Fruit fly (Drosophila melanogaster): ENCODE data around the gene CG15731.

Gene CG15731

DNA sequence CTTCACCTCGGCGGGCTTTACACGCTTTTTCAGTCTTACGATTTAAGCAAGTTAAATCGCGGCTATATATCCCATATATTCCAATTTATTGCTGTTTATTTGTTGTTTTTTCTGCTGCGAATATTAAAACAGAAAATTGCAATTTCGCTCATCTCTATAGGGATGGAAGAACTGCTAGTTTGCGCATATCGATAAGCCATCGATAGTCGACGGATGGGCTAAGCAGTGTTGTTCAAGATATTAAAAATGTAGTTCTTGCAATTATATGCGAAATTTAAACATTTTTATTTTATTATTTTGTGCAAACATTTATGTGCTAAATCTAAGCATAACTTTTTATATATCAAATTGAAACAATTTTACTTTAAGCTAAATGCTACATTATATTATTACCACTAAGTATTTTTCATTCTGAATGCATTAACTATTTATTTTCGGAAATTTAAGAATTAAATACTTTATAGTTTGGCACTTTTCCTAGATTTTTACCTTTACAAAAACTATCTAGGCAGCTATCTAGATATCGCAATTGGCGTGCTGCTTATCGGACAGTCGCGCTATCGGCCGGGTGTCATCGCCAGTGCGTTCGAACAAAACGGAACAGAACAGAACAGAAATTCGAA is 5.5 kb upstream of the CG15731 start, which contains the start of the genes Rab40 and CG42258 (continued):
- TF ChIP-seq pfk (GFP tag; optimal IDR thresholded peaks at IDR 0.05) (peak; percentile 13), Sry-β (GFP tag; optimal IDR thresholded peaks at IDR 0.05) (peak; percentile 66), Hmx (GFP tag; optimal IDR thresholded peaks at IDR 0.05) (peak; percentile 3), otp (GFP tag; IDR thresholded peaks at IDR 0.05) (no peak), stc (GFP tag; IDR thresholded peaks at IDR 0.05) (no peak), CG1832 (GFP tag; optimal IDR thresholded peaks at IDR 0.05) (no peak), Drgx (GFP tag; IDR thresholded peaks at IDR 0.05) (no peak), CG5245 (GFP tag; optimal IDR thresholded peaks at IDR 0.05) (peak; percentile 21), CG10366 (GFP tag; IDR thresholded peaks at IDR 0.05) (peak; percentile 24; the same call in 1 of the 2 replicates), trem (tag; optimal IDR thresholded peaks at IDR 0.05) (peak; percentile 19), Dip2 (GFP tag; IDR thresholded peaks at IDR 0.05) (no peak), Nf-YA (GFP tag; IDR thresholded peaks at IDR 0.05) (no peak), fu2 (GFP tag; optimal IDR thresholded peaks at IDR 0.05) (peak; percentile 44), BtbVII (GFP tag; optimal IDR thresholded peaks at IDR 0.05) (peak; percentile 5), nerfin-1 (tag; optimal IDR thresholded peaks at IDR 0.05) (no peak), Lhr (GFP tag; optimal IDR thresholded peaks at IDR 0.05) (no peak), CG17186 (GFP tag; optimal IDR thresholded peaks at IDR 0.05) (peak; percentile 12), Hsf (GFP tag; optimal IDR thresholded peaks at IDR 0.05) (peak; percentile 58), Pdp1 (GFP tag; optimal IDR thresholded peaks at IDR 0.05) (peak; percentile 49 to 51), Bgb (GFP tag; IDR thresholded peaks at IDR 0.05; ENCODE audit: partially characterized antibody) (peak; percentile 49; the same call in 1 of the 2 replicates), CG6689 (GFP tag; IDR thresholded peaks at IDR 0.05) (peak; percentile 31; the same call in 1 of the 2 replicates), Dbx (GFP tag; IDR thresholded peaks at IDR 0.05) (peak; percentile 64; the same call in 2 of the 3 replicates), CG15269 (tag; optimal IDR thresholded peaks at IDR 0.05) (peak; percentile 35), ro (GFP tag; IDR thresholded peaks at IDR 0.05) (no peak), eve (GFP tag; optimal IDR thresholded peaks at IDR 0.05) (peak in 1 of 2 experiments; percentile 27), CG16779 (GFP tag; IDR thresholded peaks at IDR 0.05) (no peak), CG6175 (GFP tag; IDR thresholded peaks at IDR 0.05) (no peak), CkIIα-i1 (GFP tag; IDR thresholded peaks at IDR 0.05) (no peak), Chrac-16 (GFP tag; optimal IDR thresholded peaks at IDR 0.05) (peak; percentile 55), Sox102F (GFP tag; optimal IDR thresholded peaks at IDR 0.05) (peak; percentile 43), Dip3 (GFP tag; optimal IDR thresholded peaks at IDR 0.05) (peak; percentile 21), CG3726 (GFP tag; IDR thresholded peaks at IDR 0.05) (no peak), Hr39 (optimal IDR thresholded peaks at IDR 0.05) (no peak), CG6654 (GFP tag; optimal IDR thresholded peaks at IDR 0.05) (no peak), sug (tag; optimal IDR thresholded peaks at IDR 0.05) (peak; percentile 42), ind (GFP tag; optimal IDR thresholded peaks at IDR 0.05) (peak; percentile 30), wor (GFP tag; IDR thresholded peaks at IDR 0.05) (no peak; the same call in 1 of the 2 replicates), inv (GFP tag; IDR thresholded peaks at IDR 0.05; ENCODE audit: partially characterized antibody) (peak; percentile 66), fd102C (GFP tag; optimal IDR thresholded peaks at IDR 0.05) (no peak), CG14014 (GFP tag; IDR thresholded peaks at IDR 0.05) (peak; percentile 20; the same call in 1 of the 2 replicates), Hr3 (GFP tag; optimal IDR thresholded peaks at IDR 0.05) (peak; percentile 57), fd96Cb (tag; optimal IDR thresholded peaks at IDR 0.05) (peak; percentile 21), ranshi (GFP tag; IDR thresholded peaks at IDR 0.05) (no peak), Nf-YB (GFP tag; optimal IDR thresholded peaks at IDR 0.05) (no peak), odd (GFP tag; optimal IDR thresholded peaks at IDR 0.05) (no peak), CG8765 (GFP tag; IDR thresholded peaks at IDR 0.05) (no peak), CG31388 (GFP tag; optimal IDR thresholded peaks at IDR 0.05) (no peak), pho (GFP tag; optimal IDR thresholded peaks at IDR 0.05) (peak; percentile 66), ewg (GFP tag; optimal IDR thresholded peaks at IDR 0.05) (no peak), CG9797 (GFP tag; optimal IDR thresholded peaks at IDR 0.05) (peak; percentile 4), phol (tag; optimal IDR thresholded peaks at IDR 0.05) (peak; percentile 56)
